Worm (Caenorhabditis elegans) whole organism, late embryonic: ENCODE data around the gene elo-7.

Source experiments
- C08G9.2 ChIP-seq: sonication (generic microtip); optimal IDR thresholded peaks from 2 replicates; lab custom pipeline; 2016; ENCODE audit warnings: mild to moderate bottlenecking, missing genetic modification characterization, moderate library complexity, missing compliant biosample characterization
- F13H6.1 ChIP-seq: sonication (generic microtip); optimal IDR thresholded peaks from 2 replicates; lab custom pipeline; 2016; ENCODE audit warnings: missing genetic modification characterization, missing compliant biosample characterization
- Y22D7AL.16 ChIP-seq: sonication (generic microtip); optimal IDR thresholded peaks from 2 replicates; lab custom pipeline; 2016; ENCODE audit warnings: missing genetic modification characterization, missing compliant biosample characterization
- ama-1 ChIP-seq: fragments of 150-350 bp; optimal IDR thresholded peaks from 2 replicates; lab custom pipeline; 2014
- lin-11 ChIP-seq: fragments of 200-800 bp; sonication (Bioruptor generic); optimal IDR thresholded peaks from 2 replicates; lab custom pipeline; 2018; ENCODE audit warnings: mild to moderate bottlenecking, missing genetic modification characterization, missing compliant biosample characterization
- nfya-1 ChIP-seq: sonication (generic microtip); optimal IDR thresholded peaks from 2 replicates; lab custom pipeline; 2017; ENCODE audit warnings: missing genetic modification characterization, mild to moderate bottlenecking, missing compliant biosample characterization, antibody characterized with exemption, moderate library complexity
- npax-4 ChIP-seq: sonication (generic microtip); optimal IDR thresholded peaks from 2 replicates; lab custom pipeline; 2016; ENCODE audit warnings: missing genetic modification characterization, missing compliant biosample characterization
- pha-2 ChIP-seq: sonication (generic microtip); optimal IDR thresholded peaks from 2 replicates; lab custom pipeline; 2017; ENCODE audit warnings: mild to moderate bottlenecking, missing genetic modification characterization, missing compliant biosample characterization
- pha-4 ChIP-seq: fragments of 150-350 bp; optimal IDR thresholded peaks from 2 replicates; lab custom pipeline; 2018; ENCODE audit warnings: missing biosample characterization, missing genetic modification reagents, missing genetic modification characterization
- pqm-1 ChIP-seq: sonication (generic microtip); optimal IDR thresholded peaks from 2 replicates; lab custom pipeline; 2016; ENCODE audit warnings: missing genetic modification characterization, missing compliant biosample characterization
- tbx-2 ChIP-seq: sonication (generic microtip); optimal IDR thresholded peaks from 2 replicates; lab custom pipeline; 2016; ENCODE audit warnings: missing genetic modification characterization, missing compliant biosample characterization

ce11 chrIV:9525682-9526416 lies 3.9 kb upstream of the elo-7 start, which contains the start of gene elo-1:
- TF ChIP-seq npax-4 (tag; lab: Kevin White, UChicago), result no peak
- no peak for TF ChIP-seq ama-1 (lab: Kevin White, UChicago)
- TF ChIP-seq nfya-1 (tag; lab: Kevin White, UChicago), result no peak
- no peak for TF ChIP-seq tbx-2
- TF ChIP-seq Y22D7AL.16 (tag; lab: Kevin White, UChicago), result no peak
- no peak for TF ChIP-seq F13H6.1 (tag; lab: Kevin White, UChicago)
- no peak for TF ChIP-seq pha-2 (tag; lab: Kevin White, UChicago)
- TF ChIP-seq C08G9.2 (tag; lab: Kevin White, UChicago), result no peak
- TF ChIP-seq lin-11 (tag; lab: Kevin White, UChicago), result no peak
- no peak for TF ChIP-seq pqm-1 (tag; lab: Kevin White, UChicago)
- no peak for TF ChIP-seq pha-4 (tag; lab: Kevin White, UChicago)
